Worm (Caenorhabditis elegans) whole organism, mixed stage, embryonic: ENCODE data around the gene C02B10.3.
A peak's percentile ranks its signal among the peaks of the same experiment; 100 is the strongest.
"Not testable (repeated sequence)": the region's sequence is repeated elsewhere in the genome, so short reads cannot be mapped to it uniquely, and the experiment has no call there.

Experiments used
- blmp-1 ChIP-seq: fragments of 150-350 bp; optimal IDR thresholded peaks from 2 replicates; lab custom pipeline; 2014; ENCODE audit warnings: missing biosample characterization, missing genetic modification characterization
- ceh-39 ChIP-seq: fragments of 150-350 bp; optimal IDR thresholded peaks from 2 replicates; lab custom pipeline; 2014; ENCODE audit warnings: missing biosample characterization, missing genetic modification characterization
- ceh-43 ChIP-seq: fragments of 200-800 bp; sonication (Bioruptor generic); optimal IDR thresholded peaks from 2 replicates; lab custom pipeline; 2018; ENCODE audit warnings: mild to moderate bottlenecking, missing genetic modification characterization, moderate library complexity, missing compliant biosample characterization
- ces-1 ChIP-seq: fragments of 150-350 bp; optimal IDR thresholded peaks from 2 replicates; lab custom pipeline; 2014; ENCODE audit warnings: missing biosample characterization, missing genetic modification reagents, missing genetic modification characterization
- drap-1 ChIP-seq: fragments of 200-800 bp; sonication (Bioruptor generic); optimal IDR thresholded peaks from 3 replicates; lab custom pipeline; 2018; ENCODE audit warnings: mild to moderate bottlenecking, missing genetic modification characterization, missing compliant biosample characterization
- elt-1 ChIP-seq: sonication (generic microtip); optimal IDR thresholded peaks from 2 replicates; lab custom pipeline; 2017; ENCODE audit warnings: missing genetic modification characterization, mild to moderate bottlenecking, missing compliant biosample characterization, antibody characterized with exemption, moderate library complexity, borderline replicate concordance; ENCODE audit not compliant: insufficient read depth
- flh-1 ChIP-seq: fragments of 200-800 bp; sonication (Bioruptor generic); optimal IDR thresholded peaks from 2 replicates; lab custom pipeline; 2018; ENCODE audit warnings: mild to moderate bottlenecking, missing genetic modification characterization, moderate library complexity, missing compliant biosample characterization
- ham-2 ChIP-seq: fragments of 200-800 bp; sonication (Bioruptor generic); optimal IDR thresholded peaks from 2 replicates; lab custom pipeline; 2018; ENCODE audit warnings: mild to moderate bottlenecking, missing genetic modification characterization, missing compliant biosample characterization
- hlh-1 ChIP-seq: fragments of 150-350 bp; optimal IDR thresholded peaks from 2 replicates; lab custom pipeline; 2014; ENCODE audit warnings: missing biosample characterization, missing genetic modification reagents, missing genetic modification characterization
- lin-32 ChIP-seq: fragments of 200-800 bp; sonication (Bioruptor generic); optimal IDR thresholded peaks from 2 replicates; lab custom pipeline; 2018; ENCODE audit warnings: mild to moderate bottlenecking, missing genetic modification characterization, missing compliant biosample characterization
- lsy-2 ChIP-seq: fragments of 150-350 bp; optimal IDR thresholded peaks from 2 replicates; lab custom pipeline; 2014; ENCODE audit warnings: missing biosample characterization, missing genetic modification characterization
- mep-1 ChIP-seq: fragments of 150-350 bp; optimal IDR thresholded peaks from 2 replicates; lab custom pipeline; 2017; ENCODE audit warnings: missing biosample characterization, missing genetic modification reagents, missing genetic modification characterization, inconsistent platforms
- nhr-12 ChIP-seq: fragments of 150-350 bp; optimal IDR thresholded peaks from 2 replicates; lab custom pipeline; 2014; ENCODE audit warnings: missing biosample characterization, missing genetic modification characterization
- nhr-237 ChIP-seq: fragments of 150-350 bp; optimal IDR thresholded peaks from 2 replicates; lab custom pipeline; 2014; ENCODE audit warnings: missing biosample characterization, missing genetic modification characterization
- nhr-28 ChIP-seq: fragments of 150-350 bp; optimal IDR thresholded peaks from 2 replicates; lab custom pipeline; 2014; ENCODE audit warnings: missing biosample characterization, missing genetic modification characterization
- nhr-76 ChIP-seq: sonication (generic microtip); optimal IDR thresholded peaks from 2 replicates; lab custom pipeline; 2017; ENCODE audit warnings: missing biosample characterization, missing genetic modification characterization
- sem-2 ChIP-seq: fragments of 200-800 bp; sonication (Bioruptor generic); optimal IDR thresholded peaks from 2 replicates; lab custom pipeline; 2018; ENCODE audit warnings: mild to moderate bottlenecking, missing genetic modification characterization, missing compliant biosample characterization
- snpc-4 ChIP-seq: fragments of 150-350 bp; optimal IDR thresholded peaks from 2 replicates; lab custom pipeline; 2014; ENCODE audit warnings: missing biosample characterization, missing genetic modification characterization
- tbx-8 ChIP-seq: fragments of 200-800 bp; sonication (Bioruptor generic); optimal IDR thresholded peaks from 2 replicates; lab custom pipeline; 2018; ENCODE audit warnings: mild to moderate bottlenecking, missing genetic modification characterization, moderate library complexity, missing compliant biosample characterization
- unc-120 ChIP-seq: sonication (generic microtip); optimal IDR thresholded peaks from 2 replicates; lab custom pipeline; 2017; ENCODE audit warnings: missing genetic modification characterization, missing compliant biosample characterization; ENCODE audit not compliant: poor library complexity, severe bottlenecking
- unc-39 ChIP-seq: fragments of 150-350 bp; optimal IDR thresholded peaks from 2 replicates; lab custom pipeline; 2014; ENCODE audit warnings: missing biosample characterization, missing genetic modification characterization
- unc-62 ChIP-seq: fragments of 150-350 bp; optimal IDR thresholded peaks from 2 replicates; lab custom pipeline; 2014; ENCODE audit warnings: missing biosample characterization, missing genetic modification reagents, missing genetic modification characterization
- zip-8 ChIP-seq: fragments of 150-350 bp; optimal IDR thresholded peaks from 2 replicates; lab custom pipeline; 2014; ENCODE audit warnings: missing biosample characterization, missing genetic modification characterization
- ztf-11 ChIP-seq: fragments of 150-350 bp; optimal IDR thresholded peaks from 2 replicates; lab custom pipeline; 2014; ENCODE audit warnings: missing biosample characterization, missing genetic modification characterization

The C02B10.3 gene

ce11 chrIV:5063297-5063696 lies 39.8 kb downstream of the C02B10.3 start:
- no peak for TF ChIP-seq ceh-39 (tag; lab: Kevin White, UChicago)

- TF ChIP-seq ztf-11; flh-1 (GFP tag; lab: Kevin White, UChicago); unc-39 (tag; lab: Kevin White, UChicago): not testable (repeated sequence)
These were observed 40.8 kb downstream of the C02B10.3 start, which contains the start of gene msp-57 for ce11 chrIV:5062278-5062677. Gene msp-57, plus strand, starts transcription at chrIV:5062578.

- TF ChIP-seq blmp-1 (tag; lab: Kevin White, UChicago) (no peak), nhr-28 (no peak), sem-2 (no peak), snpc-4 (tag; lab: Kevin White, UChicago) (no peak), lsy-2 (tag; lab: Kevin White, UChicago) (no peak), drap-1 (GFP tag; lab: Kevin White, UChicago) (no peak), mep-1 (tag; lab: Kevin White, UChicago) (no peak)
These were observed 42.1 kb downstream of the C02B10.3 start, which contains the start of gene C09B9.7 for ce11 chrIV:5060984-5061383. Gene C09B9.7, minus strand, starts transcription at chrIV:5061084.

ce11 chrIV:5055964-5056588 lies 47.0 kb downstream of the C02B10.3 start, which contains the start of gene msp-55:
Gene msp-55, minus strand, starts transcription at chrIV:5056014.
- TF ChIP-seq flh-1 (GFP tag; lab: Kevin White, UChicago) (no peak), zip-8 (tag; lab: Kevin White, UChicago) (peak; percentile 97)

- no peak for TF ChIP-seq hlh-1 (tag; lab: Kevin White, UChicago)
- TF ChIP-seq nhr-76 (tag; lab: Kevin White, UChicago): no peak
- no peak for TF ChIP-seq zip-8 (tag; lab: Kevin White, UChicago)
- no peak for TF ChIP-seq flh-1 (GFP tag; lab: Kevin White, UChicago)
- no peak for TF ChIP-seq ces-1
- no peak for TF ChIP-seq nhr-237
These were observed 48.8 kb downstream of the C02B10.3 start for ce11 chrIV:5054297-5054696.

- TF ChIP-seq elt-1 (tag; lab: Kevin White, UChicago) (no peak), ceh-43 (no peak), nhr-76 (tag; lab: Kevin White, UChicago) (no peak), unc-39 (tag; lab: Kevin White, UChicago) (no peak), unc-120 (tag; lab: Kevin White, UChicago) (no peak), blmp-1 (tag; lab: Kevin White, UChicago) (no peak), nhr-12 (tag; lab: Kevin White, UChicago) (no peak), lin-32 (GFP tag; lab: Kevin White, UChicago) (no peak), ham-2 (no peak), drap-1 (GFP tag; lab: Kevin White, UChicago) (no peak), nhr-28 (no peak), zip-8 (tag; lab: Kevin White, UChicago) (no peak), hlh-1 (tag; lab: Kevin White, UChicago) (no peak), unc-62 (GFP tag; lab: Kevin White, UChicago) (no peak), tbx-8 (GFP tag; lab: Kevin White, UChicago) (no peak)
These were observed 57.7 kb downstream of the C02B10.3 start, which contains the start of gene hot-9 for ce11 chrIV:5045389-5045788. Gene hot-9, minus strand, starts transcription at chrIV:5045489.
